Worm (Caenorhabditis elegans): Measurements from ENCODE around the gene blos-4.

The blos-4 gene

ce11 chrII:6245199-6245702 is at the start of gene blos-4:
Gene blos-4, plus strand, starts transcription at chrII:6245249.
- no peak for TF ChIP-seq snu-23 (GFP tag; optimal IDR thresholded peaks at IDR 0.05)
- no peak for TF ChIP-seq elt-2 (tag; optimal IDR thresholded peaks at IDR 0.05)
- TF ChIP-seq zag-1 (tag; optimal IDR thresholded peaks at IDR 0.05) = no peak
- no peak for TF ChIP-seq Y116A8C.19 (tag; optimal IDR thresholded peaks at IDR 0.05; ENCODE audit: borderline replicate concordance)
- TF ChIP-seq lin-15B (tag; optimal IDR thresholded peaks at IDR 0.05) = no peak
- TF ChIP-seq blmp-1 (tag; optimal IDR thresholded peaks at IDR 0.05) = peak; percentile 1
- no peak for TF ChIP-seq nhr-12 (tag; optimal IDR thresholded peaks at IDR 0.05)
- TF ChIP-seq lin-35 (GFP tag; optimal IDR thresholded peaks at IDR 0.05) = peak; percentile 37 to 90
- TF ChIP-seq unc-130 (tag; optimal IDR thresholded peaks at IDR 0.05) = no peak
- TF ChIP-seq lsy-2 (tag; optimal IDR thresholded peaks at IDR 0.05) = peak in 1 of 2 experiments; percentile 30
- peak in 1 of 2 experiments; percentile 71 for TF ChIP-seq efl-1 (optimal IDR thresholded peaks at IDR 0.05)
- peak; percentile 78 to 97 for TF ChIP-seq efl-1 (GFP tag; optimal IDR thresholded peaks at IDR 0.05 in 1 of 2)
- no peak for TF ChIP-seq nhr-237 (tag; optimal IDR thresholded peaks at IDR 0.05)
- peak; percentile 19 to 80 (median 67) for TF ChIP-seq dpl-1 (GFP tag; optimal IDR thresholded peaks at IDR 0.05)
- no peak for TF ChIP-seq C04F5.9 (tag; optimal IDR thresholded peaks at IDR 0.05)
- TF ChIP-seq nhr-71 (tag; optimal IDR thresholded peaks at IDR 0.05) = no peak
- TF ChIP-seq ama-1 (optimal IDR thresholded peaks at IDR 0.05) = no peak

ce11 chrII:6196875-6197274 is 48.2 kb upstream of the blos-4 start, which contains the start of the genes rbmx-2 and C30B5.2:
Gene rbmx-2, minus strand, starts transcription at chrII:6196948.
Gene C30B5.2, plus strand, starts transcription at chrII:6197180.
- TF ChIP-seq irx-1 (tag; optimal IDR thresholded peaks at IDR 0.05) = peak; percentile 1
- TF ChIP-seq fkh-10 (GFP tag; optimal IDR thresholded peaks at IDR 0.05) = no peak
- TF ChIP-seq nhr-237 (tag; optimal IDR thresholded peaks at IDR 0.05) = no peak
- peak; percentile 19 for TF ChIP-seq unc-130 (tag; optimal IDR thresholded peaks at IDR 0.05)
- TF ChIP-seq rnt-1 (tag; optimal IDR thresholded peaks at IDR 0.05) = peak; percentile 42
- TF ChIP-seq nhr-20 (tag; optimal IDR thresholded peaks at IDR 0.05) = peak; percentile 41
- no peak for TF ChIP-seq dsc-1 (tag; optimal IDR thresholded peaks at IDR 0.05)
- peak; percentile 94 for TF ChIP-seq F16B12.6 (tag; optimal IDR thresholded peaks at IDR 0.05)
- peak; percentile 83 to 94 for TF ChIP-seq lsy-2 (tag; optimal IDR thresholded peaks at IDR 0.05)
- no peak for TF ChIP-seq ztf-11 (tag; optimal IDR thresholded peaks at IDR 0.05)
- TF ChIP-seq lin-35 (GFP tag; optimal IDR thresholded peaks at IDR 0.05) = peak; percentile 37 to 69
- no peak for TF ChIP-seq elt-2 (tag; optimal IDR thresholded peaks at IDR 0.05)
- TF ChIP-seq skn-1 (tag; optimal IDR thresholded peaks at IDR 0.05) = peak; percentile 13
- TF ChIP-seq ceh-90 (tag; optimal IDR thresholded peaks at IDR 0.05) = no peak
- peak in 2 of 3 experiments; percentile 31 to 36 for TF ChIP-seq ceh-82 (tag; optimal IDR thresholded peaks at IDR 0.05)
- no peak for TF ChIP-seq sptf-1 (tag; optimal IDR thresholded peaks at IDR 0.05)
- peak; percentile 73 for TF ChIP-seq lir-3 (tag; optimal IDR thresholded peaks at IDR 0.05; ENCODE audit: poor library complexity)
- TF ChIP-seq nhr-84 (tag; optimal IDR thresholded peaks at IDR 0.05) = no peak
- peak; percentile 42 for TF ChIP-seq tbx-2 (tag; optimal IDR thresholded peaks at IDR 0.05)
- peak; percentile 46 to 69 (median 67) for TF ChIP-seq dpl-1 (GFP tag; optimal IDR thresholded peaks at IDR 0.05)
- peak; percentile 74 for TF ChIP-seq mep-1 (tag; optimal IDR thresholded peaks at IDR 0.05)
- TF ChIP-seq elt-3 (tag; optimal IDR thresholded peaks at IDR 0.05) = peak in 1 of 6 experiments; percentile 37
- peak; percentile 8 for TF ChIP-seq unc-86 (tag; optimal IDR thresholded peaks at IDR 0.05)
- TF ChIP-seq swsn-7 (tag; optimal IDR thresholded peaks at IDR 0.05) = peak; percentile 47
- peak; percentile 65 to 68 for TF ChIP-seq efl-1 (optimal IDR thresholded peaks at IDR 0.05)
- TF ChIP-seq efl-1 (GFP tag; optimal IDR thresholded peaks at IDR 0.05 in 1 of 2) = peak; percentile 66 to 95
- TF ChIP-seq jun-1 (tag; optimal IDR thresholded peaks at IDR 0.05) = no peak
- TF ChIP-seq xbp-1 (tag; optimal IDR thresholded peaks at IDR 0.05) = peak; percentile 37
- no peak for TF ChIP-seq mab-9 (GFP tag; IDR thresholded peaks at IDR 0.05)
- TF ChIP-seq lin-14 (GFP tag; optimal IDR thresholded peaks at IDR 0.05) = no peak
- peak; percentile 58 for TF ChIP-seq nhr-71 (tag; optimal IDR thresholded peaks at IDR 0.05)
- peak; percentile 41 for TF ChIP-seq C16A3.4 (tag; optimal IDR thresholded peaks at IDR 0.05)
- TF ChIP-seq fkh-8 (tag; optimal IDR thresholded peaks at IDR 0.05) = no peak
- TF ChIP-seq blmp-1 (tag; optimal IDR thresholded peaks at IDR 0.05) = peak; percentile 51
- TF ChIP-seq lin-13 (GFP tag; optimal IDR thresholded peaks at IDR 0.05) = peak; percentile 6
- TF ChIP-seq snu-23 (GFP tag; optimal IDR thresholded peaks at IDR 0.05) = no peak
- no peak for TF ChIP-seq mdl-1 (tag; optimal IDR thresholded peaks at IDR 0.05)
